Worm (Caenorhabditis elegans) whole organism, L2 larva: ENCODE results near the gene crn-3.

Source experiments
- R02D3.7 ChIP-seq: fragments of 150-350 bp; optimal IDR thresholded peaks from 2 replicates; lab custom pipeline; 2014; ENCODE audit warnings: missing biosample characterization, missing genetic modification characterization
- ZK546.5 ChIP-seq: sonication (generic microtip); optimal IDR thresholded peaks from 2 replicates; lab custom pipeline; 2017; ENCODE audit warnings: missing biosample characterization, missing genetic modification characterization
- ama-1 ChIP-seq: fragments of 150-350 bp; optimal IDR thresholded peaks from 2 replicates; lab custom pipeline; 2018; ENCODE audit warnings: inconsistent platforms
- ceh-16 ChIP-seq: fragments of 150-350 bp; optimal IDR thresholded peaks from 2 replicates; lab custom pipeline; 2014; ENCODE audit warnings: missing biosample characterization, missing genetic modification characterization
- crh-2 ChIP-seq: sonication (generic microtip); optimal IDR thresholded peaks from 2 replicates; lab custom pipeline; 2017; ENCODE audit warnings: missing biosample characterization, missing genetic modification characterization
- egl-27 ChIP-seq: sonication (generic microtip); optimal IDR thresholded peaks from 3 replicates; lab custom pipeline; 2017; ENCODE audit warnings: missing biosample characterization, missing genetic modification reagents, missing genetic modification characterization
- lin-13 ChIP-seq: fragments of 150-350 bp; optimal IDR thresholded peaks from 2 replicates; lab custom pipeline; 2014; ENCODE audit warnings: missing biosample characterization, missing genetic modification reagents, missing genetic modification characterization
- nhr-129 ChIP-seq: fragments of 150-350 bp; optimal IDR thresholded peaks from 2 replicates; lab custom pipeline; 2014; ENCODE audit warnings: missing biosample characterization, missing genetic modification characterization
- nhr-25 ChIP-seq: fragments of 150-350 bp; sonication (generic microtip); optimal IDR thresholded peaks from 3 replicates; lab custom pipeline; 2014; ENCODE audit warnings: missing biosample characterization, missing genetic modification characterization
- snpc-4 ChIP-seq: fragments of 150-350 bp; optimal IDR thresholded peaks from 2 replicates; lab custom pipeline; 2014; ENCODE audit warnings: missing biosample characterization, missing genetic modification characterization
- unc-39 ChIP-seq: fragments of 150-350 bp; optimal IDR thresholded peaks from 2 replicates; lab custom pipeline; 2014; ENCODE audit warnings: missing biosample characterization, missing genetic modification characterization
- unc-62 ChIP-seq: fragments of 150-350 bp; optimal IDR thresholded peaks from 2 replicates; lab custom pipeline; 2014; ENCODE audit warnings: missing biosample characterization, missing genetic modification reagents, missing genetic modification characterization
- zag-1 ChIP-seq: fragments of 150-350 bp; optimal IDR thresholded peaks from 2 replicates; lab custom pipeline; 2014; ENCODE audit warnings: missing biosample characterization, missing genetic modification characterization
- ztf-11 ChIP-seq: sonication (generic microtip); optimal IDR thresholded peaks from 2 replicates; lab custom pipeline; 2017; ENCODE audit warnings: missing biosample characterization, missing genetic modification characterization

DNA sequence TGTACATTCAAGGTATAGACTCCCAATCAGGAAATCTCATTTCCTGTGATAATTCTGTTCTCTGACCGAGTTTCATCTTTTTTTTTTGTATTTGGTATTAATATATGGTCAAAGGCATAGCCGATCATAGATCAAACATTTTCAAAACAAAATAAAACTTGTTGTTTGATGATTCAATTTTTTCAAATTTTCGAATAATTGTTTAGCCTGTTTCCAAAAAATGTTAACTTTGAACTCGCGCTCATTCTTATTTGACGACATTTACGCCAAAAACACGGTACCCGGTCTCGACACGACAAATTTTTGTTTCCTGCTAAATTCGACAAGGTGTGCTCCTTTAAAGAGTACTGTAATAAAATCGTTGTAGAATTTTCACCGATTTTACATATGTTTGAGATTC is 21.0 kb downstream of the crn-3 start:
- TF ChIP-seq lin-13 (GFP tag; lab: Kevin White, UChicago) (no peak), snpc-4 (tag; lab: Kevin White, UChicago) (no peak), nhr-129 (tag; lab: Kevin White, UChicago) (no peak), egl-27 (tag; lab: Kevin White, UChicago) (no peak), ama-1 (lab: Kevin White, UChicago) (no peak), ZK546.5 (tag; lab: Kevin White, UChicago) (no peak), unc-62 (no peak), ceh-16 (tag; lab: Kevin White, UChicago) (no peak), crh-2 (tag; lab: Kevin White, UChicago) (no peak), ztf-11 (tag; lab: Kevin White, UChicago) (no peak), nhr-25 (tag; lab: Kevin White, UChicago) (no peak), unc-39 (no peak), zag-1 (no peak), R02D3.7 (no peak)
